Fruit fly (Drosophila melanogaster): ENCODE data around the gene HLH4C.

The HLH4C gene

dm6 chrX:4635856-4636486, 11.2 kb downstream of the HLH4C start, which contains the start of the genes Alms1a and pon (continued):
- TF ChIP-seq her (GFP tag; optimal IDR thresholded peaks at IDR 0.05), result no peak
- peak; percentile 33 for TF ChIP-seq Nf-YC (tag; optimal IDR thresholded peaks at IDR 0.05)
- no peak for TF ChIP-seq CG10462 (GFP tag; optimal IDR thresholded peaks at IDR 0.05)
- TF ChIP-seq CG10267 (tag; optimal IDR thresholded peaks at IDR 0.05), result peak; percentile 90
- TF ChIP-seq CG8388 (GFP tag; optimal IDR thresholded peaks at IDR 0.05), result no peak
- TF ChIP-seq Ravus (GFP tag; IDR thresholded peaks at IDR 0.05), result no peak
- TF ChIP-seq stwl (tag; optimal IDR thresholded peaks at IDR 0.05), result peak; percentile 60
- TF ChIP-seq CG17612 (GFP tag; IDR thresholded peaks at IDR 0.05), result no peak
- TF ChIP-seq CG8944 (GFP tag; optimal IDR thresholded peaks at IDR 0.05), result no peak
- TF ChIP-seq bsh (GFP tag; optimal IDR thresholded peaks at IDR 0.05), result no peak
- TF ChIP-seq exex (tag; optimal IDR thresholded peaks at IDR 0.05), result no peak
- no peak for TF ChIP-seq CG1024 (GFP tag; IDR thresholded peaks at IDR 0.05)
- no peak for TF ChIP-seq Dip3 (GFP tag; optimal IDR thresholded peaks at IDR 0.05)
- no peak for TF ChIP-seq hkb (optimal IDR thresholded peaks at IDR 0.05)
- no peak for TF ChIP-seq hkb (GFP tag; IDR thresholded peaks at IDR 0.05)
- TF ChIP-seq gce (GFP tag; IDR thresholded peaks at IDR 0.05), result no peak
- no peak for TF ChIP-seq CG11695 (GFP tag; IDR thresholded peaks at IDR 0.05)
- TF ChIP-seq ato (GFP tag; IDR thresholded peaks at IDR 0.05; ENCODE audit: partially characterized antibody), result peak; percentile 90
- TF ChIP-seq croc (GFP tag; conservative IDR thresholded peaks at IDR 0.05), result no peak
- no peak for TF ChIP-seq NfI (GFP tag; optimal IDR thresholded peaks at IDR 0.05)
- no peak for TF ChIP-seq CG1529 (GFP tag; optimal IDR thresholded peaks at IDR 0.05)
- no peak for TF ChIP-seq CG33557 (GFP tag; optimal IDR thresholded peaks at IDR 0.05)
- TF ChIP-seq Hr39 (optimal IDR thresholded peaks at IDR 0.05), result no peak
- TF ChIP-seq Bgb (GFP tag; IDR thresholded peaks at IDR 0.05; ENCODE audit: partially characterized antibody), result peak; percentile 83
- TF ChIP-seq CG12659 (GFP tag; optimal IDR thresholded peaks at IDR 0.05), result no peak
- TF ChIP-seq chinmo (GFP tag; IDR thresholded peaks at IDR 0.05; ENCODE audit: partially characterized antibody), result peak; percentile 86; the same call in 2 of the 4 replicates
- no peak for TF ChIP-seq CG43689 (GFP tag; IDR thresholded peaks at IDR 0.05)
- no peak for TF ChIP-seq HmgD (GFP tag; optimal IDR thresholded peaks at IDR 0.05)
- no peak for TF ChIP-seq Mes4 (GFP tag; optimal IDR thresholded peaks at IDR 0.05)
- TF ChIP-seq z (GFP tag; IDR thresholded peaks at IDR 0.05), result no peak
- TF ChIP-seq CG2202 (tag; optimal IDR thresholded peaks at IDR 0.05), result no peak
- peak; percentile 60 for TF ChIP-seq inv (GFP tag; IDR thresholded peaks at IDR 0.05; ENCODE audit: partially characterized antibody)
- TF ChIP-seq CG6654 (GFP tag; optimal IDR thresholded peaks at IDR 0.05), result no peak
- TF ChIP-seq Atf-2 (GFP tag; optimal IDR thresholded peaks at IDR 0.05), result no peak
- no peak for TF ChIP-seq CG7372 (GFP tag; IDR thresholded peaks at IDR 0.05)
- no peak for TF ChIP-seq CG9727 (GFP tag; optimal IDR thresholded peaks at IDR 0.05)
- TF ChIP-seq CG13624 (GFP tag; optimal IDR thresholded peaks at IDR 0.05), result no peak
- TF ChIP-seq CG17912 (GFP tag; optimal IDR thresholded peaks at IDR 0.05), result no peak
- TF ChIP-seq pzg (GFP tag; optimal IDR thresholded peaks at IDR 0.05), result peak; percentile 15
- TF ChIP-seq CG10959 (GFP tag; IDR thresholded peaks at IDR 0.05), result no peak
- no peak for TF ChIP-seq CG7786 (GFP tag; optimal IDR thresholded peaks at IDR 0.05)
- TF ChIP-seq scrt (GFP tag; optimal IDR thresholded peaks at IDR 0.05), result no peak
- TF ChIP-seq CG5245 (GFP tag; optimal IDR thresholded peaks at IDR 0.05), result no peak
- TF ChIP-seq CrebB (tag; optimal IDR thresholded peaks at IDR 0.05), result no peak
- no peak for TF ChIP-seq CG8089 (GFP tag; optimal IDR thresholded peaks at IDR 0.05)
- TF ChIP-seq zen2 (GFP tag; IDR thresholded peaks at IDR 0.05; ENCODE audit: partially characterized antibody), result peak; percentile 89
- peak; percentile 82 for TF ChIP-seq sna (GFP tag; IDR thresholded peaks at IDR 0.05; ENCODE audit: partially characterized antibody)
- peak; percentile 17 for TF ChIP-seq trem (tag; optimal IDR thresholded peaks at IDR 0.05)
- TF ChIP-seq CG12391 (tag; optimal IDR thresholded peaks at IDR 0.05), result no peak
- TF ChIP-seq CG15073 (GFP tag; optimal IDR thresholded peaks at IDR 0.05), result no peak
- TF ChIP-seq CG12942 (GFP tag; optimal IDR thresholded peaks at IDR 0.05), result no peak

Measured in whole organism, embryonic.